Fruit fly (Drosophila melanogaster) whole organism: ENCODE measurements around the gene CG17162.

Source experiments
- CG8478 ChIP-seq: fragments of >200 bp; optimal IDR thresholded peaks from 2 replicates; lab custom pipeline; 2018; ENCODE audit warnings: inconsistent platforms
- Dll ChIP-seq: fragments of >200 bp; optimal IDR thresholded peaks from 2 replicates; lab custom pipeline; 2017
- EcR ChIP-seq, 2 experiments: fragments of >200 bp; optimal IDR thresholded peaks; 2 replicates each; lab custom pipeline; 2017; ENCODE audit warnings: missing biosample characterization in 2 of 2, missing genetic modification characterization in 2 of 2, missing genetic modification reagents in 2 of 2
- pan ChIP-seq: fragments of >200 bp; optimal IDR thresholded peaks from 2 replicates; lab custom pipeline; 2017
- psq ChIP-seq: fragments of >200 bp; optimal IDR thresholded peaks from 2 replicates; lab custom pipeline; 2017
- usp ChIP-seq: fragments of >200 bp; optimal IDR thresholded peaks from 2 replicates; lab custom pipeline; 2017; ENCODE audit warnings: missing biosample characterization, missing genetic modification characterization, mixed read lengths

Gene CG17162

dm6 chrX:23096117-23096817 is at the start of gene CG17162:
CG17162 (minus strand) TSS chrX:23096735.
- TF ChIP-seq CG8478 (lab: Kevin White, UChicago) (no peak), usp (GFP tag; lab: Kevin White, UChicago) (no peak), pan (no peak), EcR (GFP tag; optimal IDR thresholded peaks at IDR 0.05; lab: Kevin White, UChicago) (no peak), psq (lab: Kevin White, UChicago) (no peak), Dll (lab: Kevin White, UChicago) (no peak)

dm6 chrX:23105692-23106091 is 9.2 kb upstream of the CG17162 start, which contains the start of gene ATbp:
ATbp (plus strand) TSS chrX:23106003.
- no peak for TF ChIP-seq EcR (GFP tag; optimal IDR thresholded peaks at IDR 0.05; lab: Kevin White, UChicago)
- TF ChIP-seq usp (GFP tag; lab: Kevin White, UChicago) = no peak
- no peak for TF ChIP-seq Dll (lab: Kevin White, UChicago)
- no peak for TF ChIP-seq psq (lab: Kevin White, UChicago)
- TF ChIP-seq CG8478 (lab: Kevin White, UChicago) = no peak
- TF ChIP-seq pan = no peak

dm6 chrX:23097250-23097649 is 715 bp upstream of the CG17162 start:
- TF ChIP-seq CG8478 (lab: Kevin White, UChicago) (no peak), pan (no peak), EcR (GFP tag; optimal IDR thresholded peaks at IDR 0.05; lab: Kevin White, UChicago) (no peak), Dll (lab: Kevin White, UChicago) (no peak), usp (GFP tag; lab: Kevin White, UChicago) (no peak)

dm6 chrX:23096818-23097129 is 239 bp upstream of the CG17162 start:
- TF ChIP-seq EcR (GFP tag; optimal IDR thresholded peaks at IDR 0.05; lab: Kevin White, UChicago) = no peak
- TF ChIP-seq Dll (lab: Kevin White, UChicago) = no peak

- TF ChIP-seq psq (lab: Kevin White, UChicago) (no peak), EcR (GFP tag; optimal IDR thresholded peaks at IDR 0.05; lab: Kevin White, UChicago) (no peak), CG8478 (lab: Kevin White, UChicago) (no peak), usp (GFP tag; lab: Kevin White, UChicago) (no peak), pan (no peak), Dll (lab: Kevin White, UChicago) (no peak)
Measured at dm6 chrX:23092531-23092930, 4.0 kb downstream of the CG17162 start, which contains the start of gene CG17159. CG17159 (minus strand) TSS chrX:23092631.

dm6 chrX:23091811-23092210 is 4.7 kb downstream of the CG17162 start:
- TF ChIP-seq EcR (GFP tag; optimal IDR thresholded peaks at IDR 0.05; lab: Kevin White, UChicago) = no peak
- no peak for TF ChIP-seq CG8478 (lab: Kevin White, UChicago)
- TF ChIP-seq psq (lab: Kevin White, UChicago) = no peak
- TF ChIP-seq usp (GFP tag; lab: Kevin White, UChicago) = no peak
- no peak for TF ChIP-seq Dll (lab: Kevin White, UChicago)
- TF ChIP-seq pan = no peak

- no peak for TF ChIP-seq pan
- no peak for TF ChIP-seq Dll (lab: Kevin White, UChicago)
- TF ChIP-seq EcR (GFP tag; optimal IDR thresholded peaks at IDR 0.05; lab: Kevin White, UChicago) = no peak
- TF ChIP-seq CG8478 (lab: Kevin White, UChicago) = no peak
- TF ChIP-seq psq (lab: Kevin White, UChicago) = no peak
- no peak for TF ChIP-seq usp (GFP tag; lab: Kevin White, UChicago)
Measured at dm6 chrX:23091289-23091688, 5.2 kb downstream of the CG17162 start.

dm6 chrX:23090474-23090873 is 6.1 kb downstream of the CG17162 start:
- TF ChIP-seq EcR (GFP tag; optimal IDR thresholded peaks at IDR 0.05; lab: Kevin White, UChicago) (no peak), Dll (lab: Kevin White, UChicago) (no peak), CG8478 (lab: Kevin White, UChicago) (no peak), usp (GFP tag; lab: Kevin White, UChicago) (no peak), pan (no peak), psq (lab: Kevin White, UChicago) (no peak)

dm6 chrX:23089087-23089732 is 7.3 kb downstream of the CG17162 start:
- TF ChIP-seq EcR (GFP tag; optimal IDR thresholded peaks at IDR 0.05; lab: Kevin White, UChicago) = no peak
- no peak for TF ChIP-seq usp (GFP tag; lab: Kevin White, UChicago)
- TF ChIP-seq pan = no peak
- TF ChIP-seq Dll (lab: Kevin White, UChicago) = no peak
- TF ChIP-seq psq (lab: Kevin White, UChicago) = no peak
- no peak for TF ChIP-seq CG8478 (lab: Kevin White, UChicago)

- TF ChIP-seq pan (no peak), CG8478 (lab: Kevin White, UChicago) (no peak), usp (GFP tag; lab: Kevin White, UChicago) (no peak), EcR (GFP tag; optimal IDR thresholded peaks at IDR 0.05; lab: Kevin White, UChicago) (no peak)
Measured at dm6 chrX:23084372-23084771, 12.2 kb downstream of the CG17162 start, which contains the start of gene CG17169. CG17169 (plus strand) TSS chrX:23084672.

- TF ChIP-seq EcR (GFP tag; optimal IDR thresholded peaks at IDR 0.05; lab: Kevin White, UChicago) = no peak
- no peak for TF ChIP-seq usp (GFP tag; lab: Kevin White, UChicago)
- no peak for TF ChIP-seq Dll (lab: Kevin White, UChicago)
- no peak for TF ChIP-seq psq (lab: Kevin White, UChicago)
- TF ChIP-seq pan = no peak
- no peak for TF ChIP-seq CG8478 (lab: Kevin White, UChicago)
Measured at dm6 chrX:23082407-23082905, 14.1 kb downstream of the CG17162 start, which contains the start of the genes CG17163 and CG17168. CG17163 (minus strand) TSS chrX:23082709. CG17168 (plus strand) TSS chrX:23082738.
